Fruit fly (Drosophila melanogaster): ENCODE data around the gene CG3009.

DNA sequence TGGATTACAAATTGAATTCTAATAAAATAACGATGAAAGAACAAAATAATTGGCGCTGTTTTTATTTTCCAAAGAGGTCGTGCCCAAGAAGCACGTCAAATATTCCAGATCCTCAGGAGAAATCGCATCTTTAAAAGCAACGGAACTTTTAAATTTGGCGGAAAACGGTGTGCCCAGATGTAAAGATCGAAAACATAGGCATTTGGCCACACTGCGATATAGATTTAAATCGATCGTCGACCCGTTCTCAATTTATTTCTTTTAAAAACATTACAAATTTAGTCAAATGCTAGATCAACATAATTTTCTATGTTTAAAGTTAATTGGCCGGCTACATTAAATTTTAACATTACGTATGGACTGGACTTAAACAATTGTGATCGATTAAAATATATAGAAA lies 39.3 kb downstream of the CG3009 start:
- TF ChIP-seq CG8478 (optimal IDR thresholded peaks at IDR 0.05) (no peak), CTCF (optimal IDR thresholded peaks at IDR 0.05) (no peak)

Measured in S2 (cell line).